Fruit fly (Drosophila melanogaster): ENCODE measurements around the gene mip130.
A peak's percentile ranks its signal among the peaks of the same experiment; 100 is the strongest.

mip130 gene

dm6 chrX:1940020-1940419 is 32.0 kb downstream of the mip130 start, which contains the start of the genes CG3857 and CG3587 (continued):
- TF ChIP-seq CG6689 (GFP tag; IDR thresholded peaks at IDR 0.05) (peak; percentile 71), exex (tag; optimal IDR thresholded peaks at IDR 0.05) (peak; percentile 8), Hmx (GFP tag; optimal IDR thresholded peaks at IDR 0.05) (peak; percentile 33), CG11696 (GFP tag; IDR thresholded peaks at IDR 0.05) (no peak), Abd-B (GFP tag; optimal IDR thresholded peaks at IDR 0.05) (peak; percentile 71), CG14860 (GFP tag; IDR thresholded peaks at IDR 0.05; ENCODE audit: partially characterized antibody) (no peak), CG5245 (GFP tag; optimal IDR thresholded peaks at IDR 0.05) (peak; percentile 26), CG9797 (GFP tag; optimal IDR thresholded peaks at IDR 0.05) (peak; percentile 15), CG15479 (GFP tag; optimal IDR thresholded peaks at IDR 0.05) (no peak), CG11560 (tag; IDR thresholded peaks at IDR 0.05) (0 out of 3 replicates have a peak, but pooled peaks have one; percentile 37), CG7786 (GFP tag; optimal IDR thresholded peaks at IDR 0.05) (peak; percentile 86), CG4424 (GFP tag; optimal IDR thresholded peaks at IDR 0.05) (peak; percentile 55), CG18476 (GFP tag; optimal IDR thresholded peaks at IDR 0.05) (peak; percentile 56), CTCF (GFP tag; optimal IDR thresholded peaks at IDR 0.05) (no peak), HLH4C (GFP tag; IDR thresholded peaks at IDR 0.05; ENCODE audit: partially characterized antibody) (no peak), Pdp1 (GFP tag; optimal IDR thresholded peaks at IDR 0.05) (peak; percentile 79 to 92), prd (optimal IDR thresholded peaks at IDR 0.05) (no peak), prd (GFP tag; IDR thresholded peaks at IDR 0.05) (peak; percentile 80), CG3847 (GFP tag; IDR thresholded peaks at IDR 0.05) (peak; percentile 79), pfk (GFP tag; optimal IDR thresholded peaks at IDR 0.05) (peak; percentile 39), CG9609 (GFP tag; optimal IDR thresholded peaks at IDR 0.05) (peak; percentile 83), CG10431 (GFP tag; optimal IDR thresholded peaks at IDR 0.05) (no peak), unpg (GFP tag; optimal IDR thresholded peaks at IDR 0.05) (peak; percentile 57), CG11085 (GFP tag; IDR thresholded peaks at IDR 0.05) (peak; percentile 64), gcm (GFP tag; optimal IDR thresholded peaks at IDR 0.05) (peak; percentile 27), Xrp1 (GFP tag; IDR thresholded peaks at IDR 0.05) (peak; percentile 77), CG7372 (GFP tag; IDR thresholded peaks at IDR 0.05) (peak; percentile 60; the same call in 1 of the 2 replicates), CG1233 (GFP tag; optimal IDR thresholded peaks at IDR 0.05) (peak; percentile 50), nau (GFP tag; optimal IDR thresholded peaks at IDR 0.05) (no peak), Doc2 (GFP tag; IDR thresholded peaks at IDR 0.05) (no peak), eyg (GFP tag; optimal IDR thresholded peaks at IDR 0.05) (peak; percentile 67), Ptx1 (GFP tag; IDR thresholded peaks at IDR 0.05) (peak; percentile 79), hbn (GFP tag; IDR thresholded peaks at IDR 0.05; ENCODE audit: partially characterized antibody) (no peak), CG16863 (GFP tag; optimal IDR thresholded peaks at IDR 0.05) (peak; percentile 76), sug (tag; optimal IDR thresholded peaks at IDR 0.05) (peak; percentile 74), CG7963 (GFP tag; IDR thresholded peaks at IDR 0.05; ENCODE audit: partially characterized antibody) (no peak), Hr51 (GFP tag; optimal IDR thresholded peaks at IDR 0.05) (peak; percentile 65 to 75), CG5180 (GFP tag; optimal IDR thresholded peaks at IDR 0.05) (peak; percentile 19), Bgb (GFP tag; IDR thresholded peaks at IDR 0.05; ENCODE audit: partially characterized antibody) (no peak), CG6654 (GFP tag; optimal IDR thresholded peaks at IDR 0.05) (no peak), da (GFP tag; optimal IDR thresholded peaks at IDR 0.05) (peak; percentile 59), sens-2 (GFP tag; IDR thresholded peaks at IDR 0.05) (no peak), Adf1 (GFP tag; IDR thresholded peaks at IDR 0.05) (no peak), CG17328 (GFP tag; IDR thresholded peaks at IDR 0.05) (peak; percentile 59; the same call in 1 of the 2 replicates), CG14667 (GFP tag; IDR thresholded peaks at IDR 0.05) (no peak), CG3995 (GFP tag; optimal IDR thresholded peaks at IDR 0.05) (peak; percentile 68), Nf-YA (GFP tag; IDR thresholded peaks at IDR 0.05) (no peak), her (GFP tag; optimal IDR thresholded peaks at IDR 0.05) (peak; percentile 77), CG14441 (GFP tag; IDR thresholded peaks at IDR 0.05) (peak; percentile 50), nom (GFP tag; optimal IDR thresholded peaks at IDR 0.05) (peak; percentile 25), pum (GFP tag; optimal IDR thresholded peaks at IDR 0.05) (peak; percentile 66)
